Worm (Caenorhabditis elegans) whole organism, L3 larva: ENCODE data around the gene srz-95.
"Not testable (repeated sequence)": the region's sequence is repeated elsewhere in the genome, so short reads cannot be mapped to it uniquely, and the experiment has no call there.

Experiments
- R02D3.7 ChIP-seq: fragments of 150-350 bp; optimal IDR thresholded peaks from 2 replicates; lab custom pipeline; 2014; ENCODE audit warnings: missing biosample characterization, missing genetic modification characterization
- ZK546.5 ChIP-seq: sonication (generic microtip); optimal IDR thresholded peaks from 2 replicates; lab custom pipeline; 2017; ENCODE audit warnings: missing biosample characterization, missing genetic modification characterization
- ama-1 ChIP-seq: fragments of 150-350 bp; optimal IDR thresholded peaks from 2 replicates; lab custom pipeline; 2018
- ceh-16 ChIP-seq: sonication (generic microtip); optimal IDR thresholded peaks from 2 replicates; lab custom pipeline; 2017; ENCODE audit warnings: missing biosample characterization, missing genetic modification characterization
- ceh-28 ChIP-seq: fragments of 150-350 bp; optimal IDR thresholded peaks from 2 replicates; lab custom pipeline; 2014; ENCODE audit warnings: missing biosample characterization, missing genetic modification reagents, missing genetic modification characterization
- ceh-82 ChIP-seq: fragments of 150-350 bp; optimal IDR thresholded peaks from 2 replicates; lab custom pipeline; 2014; ENCODE audit warnings: missing biosample characterization, missing genetic modification characterization
- ceh-9 ChIP-seq: sonication (generic microtip); optimal IDR thresholded peaks from 2 replicates; lab custom pipeline; 2018; ENCODE audit warnings: missing biosample characterization, missing genetic modification characterization
- daf-12 ChIP-seq: fragments of 150-350 bp; optimal IDR thresholded peaks from 2 replicates; lab custom pipeline; 2014; ENCODE audit warnings: missing biosample characterization, missing genetic modification reagents, missing genetic modification characterization
- egl-27 ChIP-seq: sonication (generic microtip); optimal IDR thresholded peaks from 4 replicates; lab custom pipeline; 2017; ENCODE audit warnings: missing biosample characterization, missing genetic modification reagents, missing genetic modification characterization
- egl-5 ChIP-seq: fragments of 150-350 bp; optimal IDR thresholded peaks from 2 replicates; lab custom pipeline; 2017; ENCODE audit warnings: missing biosample characterization, missing genetic modification reagents, missing genetic modification characterization, inconsistent platforms
- elt-2 ChIP-seq: sonication (generic microtip); optimal IDR thresholded peaks from 2 replicates; lab custom pipeline; 2016; ENCODE audit warnings: missing genetic modification reagents, mild to moderate bottlenecking, missing genetic modification characterization, missing compliant biosample characterization
- elt-3 ChIP-seq, 3 experiments: fragments of 150-350 bp in 1 of 3; sonication (generic microtip) in 2 of 3; optimal IDR thresholded peaks; 2 replicates in 2 of 3; 4 replicates in 1 of 3; lab custom pipeline; 2014 to 2017; ENCODE audit warnings: missing biosample characterization in 3 of 3, missing genetic modification characterization in 3 of 3
- eor-1 ChIP-seq, 2 experiments: fragments of 150-350 bp; optimal IDR thresholded peaks; 2 replicates each; lab custom pipeline; 2014 to 2018; ENCODE audit warnings: missing biosample characterization in 2 of 2, missing genetic modification characterization in 2 of 2
- fkh-2 ChIP-seq: fragments of 150-350 bp; optimal IDR thresholded peaks from 2 replicates; lab custom pipeline; 2014; ENCODE audit warnings: missing biosample characterization, missing genetic modification reagents, missing genetic modification characterization
- fos-1 ChIP-seq: fragments of 150-350 bp; optimal IDR thresholded peaks from 2 replicates; lab custom pipeline; 2014; ENCODE audit warnings: missing biosample characterization, missing genetic modification characterization
- hmg-11 ChIP-seq: sonication (generic microtip); optimal IDR thresholded peaks from 2 replicates; lab custom pipeline; 2016; ENCODE audit warnings: missing genetic modification characterization, missing compliant biosample characterization
- jun-1 ChIP-seq: fragments of 150-350 bp; optimal IDR thresholded peaks from 2 replicates; lab custom pipeline; 2014; ENCODE audit warnings: missing biosample characterization, missing genetic modification reagents, missing genetic modification characterization
- lin-39 ChIP-seq: fragments of 150-350 bp; optimal IDR thresholded peaks from 2 replicates; lab custom pipeline; 2018; ENCODE audit warnings: missing biosample characterization, missing genetic modification reagents, missing genetic modification characterization
- lsy-12 ChIP-seq: sonication (generic microtip); optimal IDR thresholded peaks from 2 replicates; lab custom pipeline; 2016; ENCODE audit warnings: mild to moderate bottlenecking, missing genetic modification characterization, missing compliant biosample characterization
- nfya-1 ChIP-seq: sonication (generic microtip); optimal IDR thresholded peaks from 2 replicates; lab custom pipeline; 2017; ENCODE audit warnings: missing genetic modification characterization, mild to moderate bottlenecking, missing compliant biosample characterization, antibody characterized with exemption, moderate library complexity; ENCODE audit not compliant: insufficient read depth
- nhr-11 ChIP-seq: fragments of 150-350 bp; optimal IDR thresholded peaks from 2 replicates; lab custom pipeline; 2014; ENCODE audit warnings: missing biosample characterization, missing genetic modification characterization
- nhr-12 ChIP-seq: fragments of 150-350 bp; optimal IDR thresholded peaks from 2 replicates; lab custom pipeline; 2014; ENCODE audit warnings: missing biosample characterization, missing genetic modification characterization
- nhr-237 ChIP-seq: fragments of 150-350 bp; optimal IDR thresholded peaks from 2 replicates; lab custom pipeline; 2014; ENCODE audit warnings: missing biosample characterization, missing genetic modification characterization
- nhr-25 ChIP-seq: sonication (generic microtip); optimal IDR thresholded peaks from 2 replicates; lab custom pipeline; 2017; ENCODE audit warnings: missing biosample characterization, missing genetic modification characterization
- nhr-28 ChIP-seq: fragments of 150-350 bp; optimal IDR thresholded peaks from 2 replicates; lab custom pipeline; 2014; ENCODE audit warnings: missing biosample characterization, missing genetic modification characterization
- nhr-43 ChIP-seq: sonication (generic microtip); optimal IDR thresholded peaks from 2 replicates; lab custom pipeline; 2016; ENCODE audit warnings: mild to moderate bottlenecking, missing genetic modification characterization, missing compliant biosample characterization; ENCODE audit not compliant: poor library complexity, severe bottlenecking
- nhr-67 ChIP-seq: fragments of 150-350 bp; optimal IDR thresholded peaks from 2 replicates; lab custom pipeline; 2014; ENCODE audit warnings: missing biosample characterization, missing genetic modification characterization
- nhr-76 ChIP-seq: fragments of 150-350 bp; sonication (generic microtip); optimal IDR thresholded peaks from 5 replicates; lab custom pipeline; 2014; ENCODE audit warnings: missing biosample characterization, missing genetic modification characterization
- nhr-77 ChIP-seq: fragments of 150-350 bp; optimal IDR thresholded peaks from 2 replicates; lab custom pipeline; 2014; ENCODE audit warnings: missing biosample characterization, missing genetic modification characterization
- pha-4 ChIP-seq: fragments of 150-350 bp; optimal IDR thresholded peaks from 2 replicates; lab custom pipeline; 2014; ENCODE audit warnings: missing biosample characterization, missing genetic modification reagents, missing genetic modification characterization
- sea-2 ChIP-seq: fragments of 150-350 bp; sonication (generic microtip); optimal IDR thresholded peaks from 4 replicates; lab custom pipeline; 2014; ENCODE audit warnings: missing biosample characterization, missing genetic modification reagents, missing genetic modification characterization
- skn-1 ChIP-seq: fragments of 150-350 bp; optimal IDR thresholded peaks from 2 replicates; lab custom pipeline; 2014; ENCODE audit warnings: missing biosample characterization, missing genetic modification characterization
- unc-39 ChIP-seq: sonication (generic microtip); optimal IDR thresholded peaks from 4 replicates; lab custom pipeline; 2017; ENCODE audit warnings: missing biosample characterization, missing genetic modification characterization
- unc-62 ChIP-seq: fragments of 150-350 bp; sonication (generic microtip); optimal IDR thresholded peaks from 4 replicates; lab custom pipeline; 2014; ENCODE audit warnings: missing biosample characterization, missing genetic modification reagents, missing genetic modification characterization
- zag-1 ChIP-seq: fragments of 150-350 bp; optimal IDR thresholded peaks from 2 replicates; lab custom pipeline; 2014; ENCODE audit warnings: missing biosample characterization, missing genetic modification characterization
- ztf-11 ChIP-seq: fragments of 150-350 bp; optimal IDR thresholded peaks from 2 replicates; lab custom pipeline; 2014; ENCODE audit warnings: missing biosample characterization, missing genetic modification characterization
- ztf-4 ChIP-seq: fragments of 150-350 bp; optimal IDR thresholded peaks from 2 replicates; lab custom pipeline; 2014; ENCODE audit warnings: missing biosample characterization, missing genetic modification characterization

Gene srz-95

DNA sequence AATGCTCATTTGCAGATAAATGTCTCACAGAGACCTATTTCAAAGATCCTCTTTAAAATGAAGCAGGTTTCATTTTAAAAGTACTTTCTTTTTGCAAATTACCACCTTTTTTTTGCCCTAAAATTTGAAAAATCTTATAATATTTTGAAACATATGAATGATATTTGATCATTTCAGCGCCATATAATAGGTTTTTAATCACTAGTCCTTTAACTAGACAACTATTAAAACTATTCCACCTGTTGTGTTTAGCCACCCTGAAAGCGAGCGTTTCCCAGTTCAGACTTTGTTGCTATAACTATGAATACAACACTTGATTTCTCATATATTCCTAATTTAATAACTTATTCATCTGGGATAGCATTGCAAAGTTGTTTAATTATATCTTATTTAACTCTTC is at the start of gene srz-95:
TSS of gene srz-95 (plus strand) at position 301 of the 400 bp plus-strand sequence.
- TF ChIP-seq nhr-25: no peak
- no peak for TF ChIP-seq ZK546.5 (tag; lab: Kevin White, UChicago)
- no peak for TF ChIP-seq nhr-77
- TF ChIP-seq nhr-11 (tag; lab: Kevin White, UChicago): no peak
- no peak for TF ChIP-seq nhr-237 (tag; lab: Kevin White, UChicago)
- no peak for TF ChIP-seq ceh-16 (tag; lab: Kevin White, UChicago)
- TF ChIP-seq ama-1 (lab: Kevin White, UChicago): no peak
- no peak for TF ChIP-seq nhr-43
- TF ChIP-seq egl-27 (tag; lab: Kevin White, UChicago): no peak
- TF ChIP-seq elt-2 (tag; lab: Kevin White, UChicago): no peak
- TF ChIP-seq unc-62 (GFP tag; lab: Kevin White, UChicago): no peak
- no peak for TF ChIP-seq fkh-2 (tag; lab: Kevin White, UChicago)
- TF ChIP-seq hmg-11 (tag; lab: Kevin White, UChicago): no peak
- no peak for TF ChIP-seq nhr-28 (tag; lab: Kevin White, UChicago)
- no peak for TF ChIP-seq egl-5 (tag; lab: Kevin White, UChicago)
- TF ChIP-seq jun-1: no peak
- no peak for TF ChIP-seq ceh-9 (tag; lab: Kevin White, UChicago)

DNA sequence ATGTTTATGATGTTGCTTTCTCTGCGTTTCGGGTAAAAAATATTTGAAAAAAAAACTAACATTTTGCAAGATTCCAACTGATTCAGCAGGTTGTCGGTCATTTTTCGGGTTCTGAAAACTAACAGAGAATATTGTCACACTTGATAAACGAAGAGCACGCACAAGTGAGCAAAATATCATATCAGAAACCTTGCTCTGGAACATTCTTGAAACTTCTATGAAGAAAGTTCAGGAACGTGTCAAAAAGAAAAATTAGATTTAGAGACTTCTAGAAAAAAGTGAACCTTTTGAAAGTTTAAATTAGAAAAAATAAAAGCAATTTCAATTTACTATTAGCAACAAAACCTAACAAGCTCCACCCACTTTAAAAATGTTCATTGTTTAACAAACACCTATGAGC is 43.8 kb upstream of the srz-95 start, which contains the start of gene fbxa-112:
TSS of gene fbxa-112 (minus strand) at position 101 of the 400 bp plus-strand sequence.
- not testable (repeated sequence) for TF ChIP-seq jun-1; nhr-67 (tag; lab: Kevin White, UChicago); unc-39 (tag; lab: Kevin White, UChicago)

DNA sequence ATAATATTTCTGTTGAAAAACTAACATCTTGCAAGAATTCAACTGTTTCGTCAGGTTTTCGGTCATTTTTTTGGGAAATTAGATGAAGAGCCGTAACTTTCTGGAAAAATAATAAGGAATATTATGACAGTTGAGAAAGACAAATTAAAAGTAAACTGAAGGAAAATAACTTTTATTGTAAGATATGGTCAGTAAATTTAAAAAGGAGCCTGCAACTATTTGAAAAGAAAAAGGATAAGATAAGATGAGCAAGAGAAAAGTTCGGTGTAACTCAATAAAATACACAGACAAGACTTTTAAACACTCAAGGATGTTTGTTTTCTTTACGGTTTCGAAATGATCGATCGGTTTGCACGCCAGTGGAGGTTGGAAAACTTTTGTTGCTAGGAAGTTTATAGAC is 42.2 kb upstream of the srz-95 start, which contains the start of gene fbxa-111:
TSS of gene fbxa-111 (minus strand) at position 101 of the 400 bp plus-strand sequence.
- TF ChIP-seq ceh-9, lsy-12, ztf-4 (tag; lab: Kevin White, UChicago): not testable (repeated sequence)

- TF ChIP-seq ceh-82 (tag; lab: Kevin White, UChicago): no peak
- TF ChIP-seq nhr-76 (tag; lab: Kevin White, UChicago): no peak
- TF ChIP-seq ztf-11 (tag; lab: Kevin White, UChicago): no peak
- no peak for TF ChIP-seq elt-2 (tag; lab: Kevin White, UChicago)
- no peak for TF ChIP-seq nhr-25
- TF ChIP-seq fos-1: no peak
- TF ChIP-seq eor-1 (tag; optimal IDR thresholded peaks at IDR 0.05; lab: Kevin White, UChicago): no peak
- TF ChIP-seq ceh-28 (tag; lab: Kevin White, UChicago): no peak
- no peak for TF ChIP-seq ztf-4 (tag; lab: Kevin White, UChicago)
- no peak for TF ChIP-seq skn-1 (tag; lab: Kevin White, UChicago)
- TF ChIP-seq nfya-1 (tag; lab: Kevin White, UChicago): no peak
- TF ChIP-seq elt-3 (tag; optimal IDR thresholded peaks at IDR 0.05; lab: Kevin White, UChicago): no peak
- TF ChIP-seq nhr-237 (tag; lab: Kevin White, UChicago): no peak
- no peak for TF ChIP-seq jun-1
Measured at ce11 chrV:16950036-16950435, 41.8 kb upstream of the srz-95 start.

DNA sequence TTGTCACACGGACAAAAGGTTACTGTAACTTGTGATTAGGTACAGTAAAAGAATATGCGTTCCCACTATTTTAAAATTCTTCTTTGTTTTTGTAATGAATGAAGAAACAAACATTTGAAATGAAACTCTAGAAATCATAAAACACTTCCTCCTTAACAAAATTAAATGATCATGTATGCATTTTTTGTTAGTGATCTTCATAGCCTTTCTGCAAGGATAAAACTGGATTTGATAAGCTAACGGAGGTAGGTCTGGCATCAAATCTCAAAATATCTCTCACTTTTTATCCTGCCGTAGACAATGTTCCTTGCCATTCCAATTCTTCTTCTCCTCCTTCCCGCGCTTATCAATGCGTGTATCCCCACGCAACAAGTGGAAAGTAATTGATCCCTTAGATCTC is 40.3 kb upstream of the srz-95 start, which contains the start of gene clec-238:
TSS of gene clec-238 (plus strand) at position 301 of the 400 bp plus-strand sequence.
- no peak for TF ChIP-seq daf-12 (tag; lab: Kevin White, UChicago)
- TF ChIP-seq nhr-25: no peak
- no peak for TF ChIP-seq nhr-11 (tag; lab: Kevin White, UChicago)
- no peak for TF ChIP-seq unc-62 (GFP tag; lab: Kevin White, UChicago)
- TF ChIP-seq zag-1 (tag; lab: Kevin White, UChicago): no peak
- TF ChIP-seq lsy-12 (tag; lab: Kevin White, UChicago): no peak
- TF ChIP-seq ceh-16 (tag; lab: Kevin White, UChicago): no peak
- no peak for TF ChIP-seq lin-39
- no peak for TF ChIP-seq R02D3.7 (tag; lab: Kevin White, UChicago)
- no peak for TF ChIP-seq nhr-12 (tag; lab: Kevin White, UChicago)
- TF ChIP-seq pha-4 (tag; lab: Kevin White, UChicago): no peak
- TF ChIP-seq hmg-11 (tag; lab: Kevin White, UChicago): no peak
- no peak for TF ChIP-seq ceh-82 (tag; lab: Kevin White, UChicago)
- TF ChIP-seq nhr-67 (tag; lab: Kevin White, UChicago): no peak
- no peak for TF ChIP-seq sea-2 (GFP tag; lab: Kevin White, UChicago)
